Worm (Caenorhabditis elegans): ENCODE measurements around the gene acl-2.

The acl-2 gene

ce11 chrV:10035586-10035985 lies 4.7 kb upstream of the acl-2 start:
- TF ChIP-seq peb-1 (tag; optimal IDR thresholded peaks at IDR 0.05), result no peak
- no peak for TF ChIP-seq ama-1 (optimal IDR thresholded peaks at IDR 0.05)
- TF ChIP-seq unc-62 (GFP tag; optimal IDR thresholded peaks at IDR 0.05), result no peak
- peak in 1 of 2 experiments; percentile 17 for TF ChIP-seq lsy-2 (tag; optimal IDR thresholded peaks at IDR 0.05)
- TF ChIP-seq nhr-25 (tag; optimal IDR thresholded peaks at IDR 0.05), result peak; percentile 55
- TF ChIP-seq aly-2 (tag; optimal IDR thresholded peaks at IDR 0.05), result no peak
- TF ChIP-seq gmeb-1 (tag; optimal IDR thresholded peaks at IDR 0.05), result no peak
- no peak for TF ChIP-seq nhr-10 (tag; optimal IDR thresholded peaks at IDR 0.05)
- TF ChIP-seq lin-11 (tag; optimal IDR thresholded peaks at IDR 0.05), result no peak
- no peak for TF ChIP-seq mab-5 (tag; optimal IDR thresholded peaks at IDR 0.05)
- no peak for TF ChIP-seq nhr-6 (tag; optimal IDR thresholded peaks at IDR 0.05)
- TF ChIP-seq blmp-1 (tag; optimal IDR thresholded peaks at IDR 0.05; ENCODE audit: insufficient read depth), result peak; percentile 32
- TF ChIP-seq ztf-4 (tag; optimal IDR thresholded peaks at IDR 0.05), result no peak
- TF ChIP-seq C34F6.9 (tag; optimal IDR thresholded peaks at IDR 0.05), result no peak

- TF ChIP-seq ZK546.5 (tag; optimal IDR thresholded peaks at IDR 0.05) (no peak), aly-2 (tag; optimal IDR thresholded peaks at IDR 0.05) (no peak), unc-55 (GFP tag; optimal IDR thresholded peaks at IDR 0.05) (peak; percentile 78), skn-1 (tag; optimal IDR thresholded peaks at IDR 0.05) (no peak), C34F6.9 (tag; optimal IDR thresholded peaks at IDR 0.05) (peak; percentile 67), lin-11 (tag; optimal IDR thresholded peaks at IDR 0.05) (no peak), nhr-21 (tag; optimal IDR thresholded peaks at IDR 0.05) (peak; percentile 16), sma-9 (GFP tag; optimal IDR thresholded peaks at IDR 0.05) (peak; percentile 46), sma-9 (tag; optimal IDR thresholded peaks at IDR 0.05) (no peak), lin-13 (GFP tag; optimal IDR thresholded peaks at IDR 0.05) (peak; percentile 11), R02D3.7 (tag; optimal IDR thresholded peaks at IDR 0.05) (no peak), fos-1 (tag; optimal IDR thresholded peaks at IDR 0.05) (peak; percentile 87), unc-39 (tag; optimal IDR thresholded peaks at IDR 0.05) (no peak), ceh-16 (tag; optimal IDR thresholded peaks at IDR 0.05) (no peak), gmeb-1 (tag; optimal IDR thresholded peaks at IDR 0.05) (peak; percentile 81), lsy-2 (tag; optimal IDR thresholded peaks at IDR 0.05) (peak; percentile 6 to 70), crh-2 (tag; optimal IDR thresholded peaks at IDR 0.05) (peak; percentile 1), ztf-11 (tag; optimal IDR thresholded peaks at IDR 0.05) (no peak), nhr-23 (tag; optimal IDR thresholded peaks at IDR 0.05) (no peak), sem-4 (tag; optimal IDR thresholded peaks at IDR 0.05) (no peak), snpc-4 (tag; optimal IDR thresholded peaks at IDR 0.05) (no peak), alr-1 (tag; optimal IDR thresholded peaks at IDR 0.05) (no peak), nhr-10 (tag; optimal IDR thresholded peaks at IDR 0.05) (no peak), nhr-77 (tag; optimal IDR thresholded peaks at IDR 0.05) (no peak), nhr-129 (tag; optimal IDR thresholded peaks at IDR 0.05) (peak; percentile 52), nhr-25 (tag; optimal IDR thresholded peaks at IDR 0.05) (no peak), unc-62 (GFP tag; optimal IDR thresholded peaks at IDR 0.05) (no peak), nhr-237 (tag; optimal IDR thresholded peaks at IDR 0.05) (no peak), nhr-11 (tag; optimal IDR thresholded peaks at IDR 0.05) (no peak), egl-27 (tag; optimal IDR thresholded peaks at IDR 0.05) (peak; percentile 41), ztf-4 (tag; optimal IDR thresholded peaks at IDR 0.05) (no peak), F13H6.1 (tag; optimal IDR thresholded peaks at IDR 0.05) (peak; percentile 44), lin-39 (tag; optimal IDR thresholded peaks at IDR 0.05) (no peak)
Measured at ce11 chrV:10031384-10032171, 686 bp upstream of the acl-2 start.

- no peak for TF ChIP-seq nhr-6 (tag; optimal IDR thresholded peaks at IDR 0.05)
- no peak for TF ChIP-seq nhr-21 (tag; optimal IDR thresholded peaks at IDR 0.05)
- no peak for TF ChIP-seq mdl-1 (tag; optimal IDR thresholded peaks at IDR 0.05)
- no peak for TF ChIP-seq sem-4 (tag; optimal IDR thresholded peaks at IDR 0.05)
- no peak for TF ChIP-seq ztf-4 (tag; optimal IDR thresholded peaks at IDR 0.05)
- no peak for TF ChIP-seq lsy-2 (tag; optimal IDR thresholded peaks at IDR 0.05)
- no peak for TF ChIP-seq nhr-12 (tag; optimal IDR thresholded peaks at IDR 0.05)
- TF ChIP-seq nhr-23 (tag; optimal IDR thresholded peaks at IDR 0.05), result no peak
- no peak for TF ChIP-seq ZK546.5 (tag; optimal IDR thresholded peaks at IDR 0.05)
- no peak for TF ChIP-seq fos-1 (tag; optimal IDR thresholded peaks at IDR 0.05)
- no peak for TF ChIP-seq sma-3 (GFP tag; optimal IDR thresholded peaks at IDR 0.05)
- no peak for TF ChIP-seq peb-1 (tag; optimal IDR thresholded peaks at IDR 0.05)
- TF ChIP-seq ztf-1 (GFP tag; conservative IDR thresholded peaks at IDR 0.05), result no peak
- TF ChIP-seq aly-2 (tag; optimal IDR thresholded peaks at IDR 0.05), result no peak
- no peak for TF ChIP-seq ceh-16 (tag; optimal IDR thresholded peaks at IDR 0.05)
- TF ChIP-seq nhr-11 (tag; optimal IDR thresholded peaks at IDR 0.05), result no peak
- TF ChIP-seq mab-5 (tag; optimal IDR thresholded peaks at IDR 0.05), result no peak
- no peak for TF ChIP-seq zag-1 (tag; optimal IDR thresholded peaks at IDR 0.05)
- no peak for TF ChIP-seq elt-3 (tag; optimal IDR thresholded peaks at IDR 0.05)
Measured at ce11 chrV:10023062-10023536, 7.8 kb downstream of the acl-2 start.

Measured in whole organism, L2 larva.